Fruit fly (Drosophila melanogaster): ENCODE measurements around the gene gukh.
A peak's percentile ranks its signal among the peaks of the same experiment; 100 is the strongest.

gukh gene

dm6 chr3R:19069740-19070139 lies 85.9 kb downstream of the gukh start (continued):
- no peak for TF ChIP-seq CG16779 (tag; optimal IDR thresholded peaks at IDR 0.05)
- no peak for TF ChIP-seq CG6808 (GFP tag; optimal IDR thresholded peaks at IDR 0.05)
- TF ChIP-seq CG3919 (GFP tag; optimal IDR thresholded peaks at IDR 0.05), result peak; percentile 24
- no peak for TF ChIP-seq CG31627 (GFP tag; optimal IDR thresholded peaks at IDR 0.05)
- TF ChIP-seq CG6163 (GFP tag; IDR thresholded peaks at IDR 0.05), result peak; percentile 51; the same call in 1 of the 3 replicates
- TF ChIP-seq fkh (GFP tag; optimal IDR thresholded peaks at IDR 0.05), result no peak
- TF ChIP-seq CG3032 (tag; optimal IDR thresholded peaks at IDR 0.05), result peak; percentile 40
- peak; percentile 72 for TF ChIP-seq Eip78C (GFP tag)
- peak; percentile 29; the same call in 1 of the 3 replicates for TF ChIP-seq CG8119 (GFP tag; IDR thresholded peaks at IDR 0.05)
- TF ChIP-seq CG15336 (GFP tag; IDR thresholded peaks at IDR 0.05), result no peak
- TF ChIP-seq eg (GFP tag; IDR thresholded peaks at IDR 0.05), result no peak
- peak; percentile 50 for TF ChIP-seq achi (GFP tag; optimal IDR thresholded peaks at IDR 0.05)

DNA sequence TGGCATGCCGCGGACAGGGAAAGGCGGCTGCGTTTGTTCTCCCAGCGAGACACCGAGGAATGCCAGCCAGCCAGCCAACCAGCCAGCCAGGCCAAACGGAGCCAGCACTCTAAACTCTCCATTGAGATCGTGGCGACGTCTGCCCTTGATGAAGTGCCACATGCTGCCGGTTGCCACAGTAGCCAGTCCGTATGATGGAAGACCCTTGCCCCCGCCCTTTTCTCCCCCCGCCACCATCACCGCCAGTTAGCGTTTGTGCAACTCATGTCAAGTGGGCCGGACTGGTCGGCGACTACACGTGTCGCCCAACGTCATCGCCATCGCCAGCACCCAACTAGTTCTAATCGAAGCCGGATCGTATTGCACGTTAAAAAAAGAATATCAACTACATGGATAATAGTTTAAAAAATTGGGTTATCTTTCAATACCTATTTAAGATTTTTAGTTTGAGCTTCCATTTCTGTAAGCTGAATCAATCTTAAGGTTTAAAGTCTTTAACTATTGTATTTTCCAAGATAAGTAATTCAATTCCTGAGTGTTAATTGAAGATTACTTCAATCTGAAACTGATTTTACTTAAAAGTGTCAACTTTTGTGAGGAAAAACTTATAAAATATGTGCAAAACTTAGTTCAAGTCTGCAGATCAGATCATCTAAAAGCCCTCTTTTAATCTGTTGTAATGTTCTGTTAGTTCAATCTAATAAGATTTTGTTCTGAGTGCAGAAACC lies 86.6 kb downstream of the gukh start:
- no peak for TF ChIP-seq Gug (GFP tag; IDR thresholded peaks at IDR 0.05)
- TF ChIP-seq CG31627 (GFP tag; optimal IDR thresholded peaks at IDR 0.05), result no peak
- TF ChIP-seq CG16779 (tag; optimal IDR thresholded peaks at IDR 0.05), result peak; percentile 22
- peak; percentile 50 for TF ChIP-seq CG3032 (tag; optimal IDR thresholded peaks at IDR 0.05)
- peak; percentile 43 for TF ChIP-seq Eip75B (GFP tag; optimal IDR thresholded peaks at IDR 0.05)
- TF ChIP-seq CG15336 (GFP tag; IDR thresholded peaks at IDR 0.05), result no peak
- no peak for TF ChIP-seq Sox15 (GFP tag; optimal IDR thresholded peaks at IDR 0.05)
- peak; percentile 62 for TF ChIP-seq CG32006 (GFP tag; optimal IDR thresholded peaks at IDR 0.05)
- no peak for TF ChIP-seq lz (GFP tag; optimal IDR thresholded peaks at IDR 0.05)
- TF ChIP-seq achi (GFP tag; optimal IDR thresholded peaks at IDR 0.05), result peak; percentile 40
- peak in 1 of 2 experiments; percentile 71 for TF ChIP-seq salr (GFP tag; optimal IDR thresholded peaks at IDR 0.05)
- TF ChIP-seq CG11902 (GFP tag; optimal IDR thresholded peaks at IDR 0.05), result no peak
- no peak for TF ChIP-seq Met (GFP tag; optimal IDR thresholded peaks at IDR 0.05)
- no peak for TF ChIP-seq CG4318 (GFP tag; optimal IDR thresholded peaks at IDR 0.05)
- no peak for TF ChIP-seq CG8119 (GFP tag; IDR thresholded peaks at IDR 0.05)
- TF ChIP-seq CG8632 (GFP tag; optimal IDR thresholded peaks at IDR 0.05), result no peak
- TF ChIP-seq net (GFP tag; optimal IDR thresholded peaks at IDR 0.05), result peak; percentile 26
- TF ChIP-seq Eip93F (GFP tag; optimal IDR thresholded peaks at IDR 0.05), result no peak
- TF ChIP-seq OdsH (GFP tag; optimal IDR thresholded peaks at IDR 0.05), result peak; percentile 35
- peak; percentile 48 for TF ChIP-seq CG6808 (GFP tag; optimal IDR thresholded peaks at IDR 0.05)
- no peak for TF ChIP-seq CG6163 (GFP tag; IDR thresholded peaks at IDR 0.05)
- no peak for TF ChIP-seq Hr39 (GFP tag; optimal IDR thresholded peaks at IDR 0.05)
- no peak for TF ChIP-seq CG7368 (GFP tag; optimal IDR thresholded peaks at IDR 0.05)
- TF ChIP-seq fd85E (GFP tag; optimal IDR thresholded peaks at IDR 0.05), result no peak
- TF ChIP-seq CG11294 (GFP tag; IDR thresholded peaks at IDR 0.05), result no peak
- peak; percentile 13 for TF ChIP-seq CG6792 (GFP tag; optimal IDR thresholded peaks at IDR 0.05)
- no peak for TF ChIP-seq esn (GFP tag; optimal IDR thresholded peaks at IDR 0.05)
- peak; percentile 10 for TF ChIP-seq Lpt (GFP tag; optimal IDR thresholded peaks at IDR 0.05)
- peak; percentile 62 for TF ChIP-seq svp (GFP tag)
- TF ChIP-seq topi (GFP tag; optimal IDR thresholded peaks at IDR 0.05), result no peak
- TF ChIP-seq cyc (GFP tag; optimal IDR thresholded peaks at IDR 0.05), result no peak
- peak; percentile 14 for TF ChIP-seq Ets96B (tag; optimal IDR thresholded peaks at IDR 0.05)
- TF ChIP-seq dac (GFP tag; optimal IDR thresholded peaks at IDR 0.05), result no peak
- TF ChIP-seq dsx (GFP tag; optimal IDR thresholded peaks at IDR 0.05; ENCODE audit: poor library complexity, severe bottlenecking), result peak; percentile 58
- peak; percentile 45 to 70 for TF ChIP-seq ss (GFP tag; optimal IDR thresholded peaks at IDR 0.05)
- TF ChIP-seq Hr4 (GFP tag; optimal IDR thresholded peaks at IDR 0.05), result peak; percentile 0
- TF ChIP-seq vri (GFP tag; optimal IDR thresholded peaks at IDR 0.05), result no peak
- TF ChIP-seq acj6 (GFP tag; optimal IDR thresholded peaks at IDR 0.05), result peak; percentile 2
- no peak for TF ChIP-seq CG9139 (GFP tag; optimal IDR thresholded peaks at IDR 0.05)
- peak; percentile 52 for TF ChIP-seq fd59A (GFP tag; optimal IDR thresholded peaks at IDR 0.05)
- peak; percentile 92 for TF ChIP-seq Eip78C (GFP tag)
- no peak for TF ChIP-seq CG11762 (GFP tag; optimal IDR thresholded peaks at IDR 0.05; ENCODE audit: insufficient read depth)
- no peak for TF ChIP-seq CG8319 (GFP tag; optimal IDR thresholded peaks at IDR 0.05)
- TF ChIP-seq Blimp-1 (GFP tag; optimal IDR thresholded peaks at IDR 0.05), result no peak
- TF ChIP-seq fkh (GFP tag; optimal IDR thresholded peaks at IDR 0.05), result no peak
- TF ChIP-seq eg (GFP tag; IDR thresholded peaks at IDR 0.05), result no peak; the same call in 2 of the 3 replicates

All from whole organism, prepupa.